Fruit fly (Drosophila melanogaster): ENCODE data around the gene Ho.

Gene Ho

dm6 chr3R:11673955-11674663, 5.4 kb upstream of the Ho start, which contains the start of gene CG14715 (continued):
- TF ChIP-seq CG13624 (GFP tag; optimal IDR thresholded peaks at IDR 0.05) (peak; percentile 51), chm (GFP tag; IDR thresholded peaks at IDR 0.05) (no peak), Trl (optimal IDR thresholded peaks at IDR 0.05) (no peak), Trl (GFP tag; optimal IDR thresholded peaks at IDR 0.05) (no peak), CG30431 (GFP tag; optimal IDR thresholded peaks at IDR 0.05) (no peak), Ravus (GFP tag; IDR thresholded peaks at IDR 0.05) (no peak), jumu (GFP tag; optimal IDR thresholded peaks at IDR 0.05) (peak; percentile 45), CG3995 (GFP tag; optimal IDR thresholded peaks at IDR 0.05) (peak; percentile 60), cato (GFP tag; optimal IDR thresholded peaks at IDR 0.05; ENCODE audit: borderline replicate concordance) (peak; percentile 52), pfk (GFP tag; optimal IDR thresholded peaks at IDR 0.05) (no peak), Ssrp (tag; optimal IDR thresholded peaks at IDR 0.05) (peak; percentile 47), Dp (GFP tag; optimal IDR thresholded peaks at IDR 0.05) (peak; percentile 89), zf30C (GFP tag; optimal IDR thresholded peaks at IDR 0.05) (no peak), CG14860 (GFP tag; IDR thresholded peaks at IDR 0.05; ENCODE audit: partially characterized antibody) (no peak), pb (GFP tag; optimal IDR thresholded peaks at IDR 0.05) (no peak), Myb (GFP tag; optimal IDR thresholded peaks at IDR 0.05) (peak; percentile 28), ind (GFP tag; optimal IDR thresholded peaks at IDR 0.05) (peak; percentile 44), Ptx1 (GFP tag; IDR thresholded peaks at IDR 0.05) (peak; percentile 75), gfzf (GFP tag; optimal IDR thresholded peaks at IDR 0.05) (peak; percentile 85), Opbp (GFP tag; IDR thresholded peaks at IDR 0.05; ENCODE audit: partially characterized antibody) (no peak), crol (GFP tag; IDR thresholded peaks at IDR 0.05) (no peak), CG11723 (GFP tag; optimal IDR thresholded peaks at IDR 0.05) (no peak), CG15696 (tag; optimal IDR thresholded peaks at IDR 0.05) (peak; percentile 41), dmrt11E (tag; optimal IDR thresholded peaks at IDR 0.05) (peak; percentile 35), kni (GFP tag; optimal IDR thresholded peaks at IDR 0.05) (no peak), CG34224 (GFP tag; IDR thresholded peaks at IDR 0.05; ENCODE audit: partially characterized antibody) (no peak), tgo (GFP tag; IDR thresholded peaks at IDR 0.05) (peak; percentile 69), CG13775 (GFP tag; optimal IDR thresholded peaks at IDR 0.05) (peak; percentile 45), peb (GFP tag; IDR thresholded peaks at IDR 0.05) (no peak), gro (GFP tag; optimal IDR thresholded peaks at IDR 0.05) (peak; percentile 28), CG17359 (tag; optimal IDR thresholded peaks at IDR 0.05) (peak; percentile 23), bowl (GFP tag; IDR thresholded peaks at IDR 0.05) (no peak), CG32532 (GFP tag; IDR thresholded peaks at IDR 0.05) (peak; percentile 59), lola (GFP tag; optimal IDR thresholded peaks at IDR 0.05) (peak in 1 of 3 experiments; percentile 51), CG9932 (GFP tag; IDR thresholded peaks at IDR 0.05) (peak; percentile 40; the same call in 1 of the 2 replicates), pros (GFP tag; optimal IDR thresholded peaks at IDR 0.05) (no peak), CG14014 (GFP tag; IDR thresholded peaks at IDR 0.05) (peak; percentile 13; the same call in 1 of the 2 replicates), Taf1 (GFP tag; IDR thresholded peaks at IDR 0.05) (no peak), Dll (GFP tag; IDR thresholded peaks at IDR 0.05; ENCODE audit: partially characterized antibody) (peak; percentile 68; the same call in 3 of the 4 replicates), CG1529 (GFP tag; optimal IDR thresholded peaks at IDR 0.05) (no peak), HmgD (GFP tag; optimal IDR thresholded peaks at IDR 0.05) (peak; percentile 32), CG12769 (tag; optimal IDR thresholded peaks at IDR 0.05) (no peak), Vsx1 (GFP tag; optimal IDR thresholded peaks at IDR 0.05) (no peak), Hr51 (GFP tag; optimal IDR thresholded peaks at IDR 0.05) (peak in 1 of 2 experiments; percentile 50), CG1792 (GFP tag; optimal IDR thresholded peaks at IDR 0.05) (no peak), caup (GFP tag; optimal IDR thresholded peaks at IDR 0.05; ENCODE audit: severe bottlenecking) (no peak), CG14441 (GFP tag; IDR thresholded peaks at IDR 0.05) (peak; percentile 63), Eip74EF (GFP tag; optimal IDR thresholded peaks at IDR 0.05) (no peak), CG10543 (GFP tag; optimal IDR thresholded peaks at IDR 0.05) (no peak)
